Worm (Caenorhabditis elegans) whole organism, L3 larva: ENCODE measurements around the gene slc-25A21.

Experiments used
- R02D3.7 ChIP-seq: fragments of 150-350 bp; optimal IDR thresholded peaks from 2 replicates; lab custom pipeline; 2014; ENCODE audit warnings: missing biosample characterization, missing genetic modification characterization
- aly-2 ChIP-seq: fragments of 150-350 bp; optimal IDR thresholded peaks from 2 replicates; lab custom pipeline; 2014; ENCODE audit warnings: missing biosample characterization, missing genetic modification characterization
- ceh-16 ChIP-seq: sonication (generic microtip); optimal IDR thresholded peaks from 2 replicates; lab custom pipeline; 2017; ENCODE audit warnings: missing biosample characterization, missing genetic modification characterization
- ceh-28 ChIP-seq: fragments of 150-350 bp; optimal IDR thresholded peaks from 2 replicates; lab custom pipeline; 2014; ENCODE audit warnings: missing biosample characterization, missing genetic modification reagents, missing genetic modification characterization
- ceh-82 ChIP-seq: fragments of 150-350 bp; optimal IDR thresholded peaks from 2 replicates; lab custom pipeline; 2014; ENCODE audit warnings: missing biosample characterization, missing genetic modification characterization
- ceh-9 ChIP-seq: sonication (generic microtip); optimal IDR thresholded peaks from 2 replicates; lab custom pipeline; 2018; ENCODE audit warnings: missing biosample characterization, missing genetic modification characterization
- elt-2 ChIP-seq: sonication (generic microtip); optimal IDR thresholded peaks from 2 replicates; lab custom pipeline; 2016; ENCODE audit warnings: missing genetic modification reagents, mild to moderate bottlenecking, missing genetic modification characterization, missing compliant biosample characterization
- elt-3 ChIP-seq, 3 experiments: fragments of 150-350 bp in 1 of 3; sonication (generic microtip) in 2 of 3; optimal IDR thresholded peaks; 2 replicates in 2 of 3; 4 replicates in 1 of 3; lab custom pipeline; 2014 to 2017; ENCODE audit warnings: missing biosample characterization in 3 of 3, missing genetic modification characterization in 3 of 3
- eor-1 ChIP-seq, 2 experiments: fragments of 150-350 bp; optimal IDR thresholded peaks; 2 replicates each; lab custom pipeline; 2014 to 2018; ENCODE audit warnings: missing biosample characterization in 2 of 2, missing genetic modification characterization in 2 of 2
- fkh-2 ChIP-seq: fragments of 150-350 bp; optimal IDR thresholded peaks from 2 replicates; lab custom pipeline; 2014; ENCODE audit warnings: missing biosample characterization, missing genetic modification reagents, missing genetic modification characterization
- fos-1 ChIP-seq: fragments of 150-350 bp; optimal IDR thresholded peaks from 2 replicates; lab custom pipeline; 2014; ENCODE audit warnings: missing biosample characterization, missing genetic modification characterization
- hmg-11 ChIP-seq: sonication (generic microtip); optimal IDR thresholded peaks from 2 replicates; lab custom pipeline; 2016; ENCODE audit warnings: missing genetic modification characterization, missing compliant biosample characterization
- jun-1 ChIP-seq: fragments of 150-350 bp; optimal IDR thresholded peaks from 2 replicates; lab custom pipeline; 2014; ENCODE audit warnings: missing biosample characterization, missing genetic modification reagents, missing genetic modification characterization
- lin-15B ChIP-seq: fragments of 150-350 bp; optimal IDR thresholded peaks from 2 replicates; lab custom pipeline; 2014; ENCODE audit warnings: missing biosample characterization, missing genetic modification characterization
- lsy-12 ChIP-seq: sonication (generic microtip); optimal IDR thresholded peaks from 2 replicates; lab custom pipeline; 2016; ENCODE audit warnings: mild to moderate bottlenecking, missing genetic modification characterization, missing compliant biosample characterization
- mml-1 ChIP-seq: fragments of 150-350 bp; sonication (generic microtip); optimal IDR thresholded peaks from 3 replicates; lab custom pipeline; 2014; ENCODE audit warnings: missing biosample characterization, missing genetic modification characterization
- nfya-1 ChIP-seq: sonication (generic microtip); optimal IDR thresholded peaks from 2 replicates; lab custom pipeline; 2017; ENCODE audit warnings: missing genetic modification characterization, mild to moderate bottlenecking, missing compliant biosample characterization, antibody characterized with exemption, moderate library complexity; ENCODE audit not compliant: insufficient read depth
- nhr-11 ChIP-seq: fragments of 150-350 bp; optimal IDR thresholded peaks from 2 replicates; lab custom pipeline; 2014; ENCODE audit warnings: missing biosample characterization, missing genetic modification characterization
- nhr-12 ChIP-seq: fragments of 150-350 bp; optimal IDR thresholded peaks from 2 replicates; lab custom pipeline; 2014; ENCODE audit warnings: missing biosample characterization, missing genetic modification characterization
- nhr-237 ChIP-seq: fragments of 150-350 bp; optimal IDR thresholded peaks from 2 replicates; lab custom pipeline; 2014; ENCODE audit warnings: missing biosample characterization, missing genetic modification characterization
- nhr-25 ChIP-seq: sonication (generic microtip); optimal IDR thresholded peaks from 2 replicates; lab custom pipeline; 2017; ENCODE audit warnings: missing biosample characterization, missing genetic modification characterization
- nhr-28 ChIP-seq: fragments of 150-350 bp; optimal IDR thresholded peaks from 2 replicates; lab custom pipeline; 2014; ENCODE audit warnings: missing biosample characterization, missing genetic modification characterization
- nhr-43 ChIP-seq: sonication (generic microtip); optimal IDR thresholded peaks from 2 replicates; lab custom pipeline; 2016; ENCODE audit warnings: mild to moderate bottlenecking, missing genetic modification characterization, missing compliant biosample characterization; ENCODE audit not compliant: poor library complexity, severe bottlenecking
- nhr-76 ChIP-seq: fragments of 150-350 bp; sonication (generic microtip); optimal IDR thresholded peaks from 5 replicates; lab custom pipeline; 2014; ENCODE audit warnings: missing biosample characterization, missing genetic modification characterization
- nhr-77 ChIP-seq: fragments of 150-350 bp; optimal IDR thresholded peaks from 2 replicates; lab custom pipeline; 2014; ENCODE audit warnings: missing biosample characterization, missing genetic modification characterization
- pha-4 ChIP-seq: fragments of 150-350 bp; optimal IDR thresholded peaks from 2 replicates; lab custom pipeline; 2014; ENCODE audit warnings: missing biosample characterization, missing genetic modification reagents, missing genetic modification characterization
- pqm-1 ChIP-seq: fragments of 150-350 bp; optimal IDR thresholded peaks from 2 replicates; lab custom pipeline; 2017; ENCODE audit warnings: missing biosample characterization, missing genetic modification characterization, inconsistent platforms
- sea-2 ChIP-seq: fragments of 150-350 bp; sonication (generic microtip); optimal IDR thresholded peaks from 4 replicates; lab custom pipeline; 2014; ENCODE audit warnings: missing biosample characterization, missing genetic modification reagents, missing genetic modification characterization
- skn-1 ChIP-seq: fragments of 150-350 bp; optimal IDR thresholded peaks from 2 replicates; lab custom pipeline; 2014; ENCODE audit warnings: missing biosample characterization, missing genetic modification characterization
- unc-39 ChIP-seq: sonication (generic microtip); optimal IDR thresholded peaks from 4 replicates; lab custom pipeline; 2017; ENCODE audit warnings: missing biosample characterization, missing genetic modification characterization
- unc-62 ChIP-seq: fragments of 150-350 bp; sonication (generic microtip); optimal IDR thresholded peaks from 4 replicates; lab custom pipeline; 2014; ENCODE audit warnings: missing biosample characterization, missing genetic modification reagents, missing genetic modification characterization
- ztf-4 ChIP-seq: fragments of 150-350 bp; optimal IDR thresholded peaks from 2 replicates; lab custom pipeline; 2014; ENCODE audit warnings: missing biosample characterization, missing genetic modification characterization

slc-25A21 gene

DNA sequence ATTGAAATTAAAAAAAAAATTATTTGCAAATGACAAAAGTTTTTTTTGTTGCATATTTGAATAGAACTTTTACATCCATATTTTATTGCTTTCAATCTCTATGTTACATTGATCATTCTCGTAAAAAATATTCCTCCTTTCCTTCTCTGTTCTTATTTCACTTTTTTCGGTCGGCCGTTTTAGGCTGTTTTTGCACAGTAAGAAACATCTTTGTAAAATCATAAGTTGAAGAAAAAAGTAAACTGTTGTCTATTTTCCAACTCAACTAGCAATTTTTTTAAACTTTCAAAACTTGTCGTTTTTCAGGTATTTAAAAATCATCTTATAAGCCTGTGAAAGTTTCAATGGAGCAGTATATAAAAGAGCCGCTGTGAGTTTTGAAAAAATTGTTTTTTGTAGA lies 39.0 kb downstream of the slc-25A21 start, which contains the start of gene F23A7.5:
Gene F23A7.5 (plus strand): TSS at position 301 of the 400 bp plus-strand sequence.
- TF ChIP-seq nhr-28 (tag; lab: Kevin White, UChicago) = no peak
- no peak for TF ChIP-seq ztf-4 (tag; lab: Kevin White, UChicago)
- no peak for TF ChIP-seq skn-1 (tag; lab: Kevin White, UChicago)
- TF ChIP-seq eor-1 (tag; optimal IDR thresholded peaks at IDR 0.05; lab: Kevin White, UChicago) = no peak
- no peak for TF ChIP-seq mml-1 (tag; lab: Kevin White, UChicago)
- TF ChIP-seq ceh-16 (tag; lab: Kevin White, UChicago) = no peak
- no peak for TF ChIP-seq nhr-237
- no peak for TF ChIP-seq elt-3 (tag; optimal IDR thresholded peaks at IDR 0.05; lab: Kevin White, UChicago)
- TF ChIP-seq unc-39 (tag; lab: Kevin White, UChicago) = no peak
- TF ChIP-seq ceh-9 (tag; lab: Kevin White, UChicago) = no peak
- TF ChIP-seq pqm-1 = no peak
- TF ChIP-seq nhr-77 (tag; lab: Kevin White, UChicago) = no peak
- no peak for TF ChIP-seq nhr-25 (tag; lab: Kevin White, UChicago)
- no peak for TF ChIP-seq fos-1
- TF ChIP-seq R02D3.7 = no peak

DNA sequence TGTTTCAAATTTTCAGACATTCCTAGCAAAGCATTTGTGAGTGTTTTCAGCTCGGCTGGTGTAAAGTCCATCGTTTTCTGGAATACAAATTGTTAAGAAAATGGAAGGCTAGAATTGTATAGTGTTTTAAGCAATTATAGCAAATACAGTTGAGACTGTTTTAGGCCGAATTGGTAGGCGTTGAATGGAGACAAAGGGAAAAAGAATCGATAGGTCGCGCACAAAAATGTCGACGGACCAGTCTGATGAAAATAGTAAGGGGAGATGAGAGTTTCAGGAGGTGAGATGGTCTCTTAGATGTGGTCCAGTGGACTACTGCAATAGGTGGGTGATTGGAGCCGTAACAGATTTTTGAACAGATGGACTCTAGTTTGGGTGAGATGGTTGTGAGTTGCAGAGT lies 51.0 kb downstream of the slc-25A21 start:
- TF ChIP-seq lin-15B (tag; lab: Kevin White, UChicago) = no peak
- TF ChIP-seq elt-2 (tag; lab: Kevin White, UChicago) = no peak
- TF ChIP-seq lsy-12 = no peak
- TF ChIP-seq pha-4 (tag; lab: Kevin White, UChicago) = no peak
- no peak for TF ChIP-seq ceh-28 (tag; lab: Kevin White, UChicago)

DNA sequence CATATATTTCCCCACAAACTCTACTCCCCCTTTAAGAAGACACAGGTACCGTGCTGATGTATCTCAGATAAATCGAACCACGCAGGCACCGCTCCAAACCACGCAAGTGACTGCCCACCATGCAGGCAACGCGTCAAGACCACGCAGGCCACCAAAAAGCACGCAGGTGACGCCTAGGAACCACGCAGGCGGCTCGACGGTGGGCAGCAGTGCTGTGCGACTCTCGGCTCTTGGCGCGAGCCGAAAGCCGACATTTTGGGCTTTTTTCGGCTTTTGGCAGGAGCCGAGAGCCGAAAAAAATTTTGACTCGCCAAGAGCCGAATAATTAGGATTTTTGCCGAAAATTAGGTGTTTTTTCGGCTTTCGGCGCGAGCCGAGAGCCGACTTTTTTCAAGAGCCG lies 53.5 kb downstream of the slc-25A21 start:
- TF ChIP-seq lin-15B (tag; lab: Kevin White, UChicago) = no peak
- TF ChIP-seq elt-2 (tag; lab: Kevin White, UChicago) = no peak
- TF ChIP-seq aly-2 (tag; lab: Kevin White, UChicago) = no peak
- TF ChIP-seq ceh-9 (tag; lab: Kevin White, UChicago) = no peak
- TF ChIP-seq fkh-2 (tag; lab: Kevin White, UChicago) = no peak
- no peak for TF ChIP-seq nhr-76 (tag; lab: Kevin White, UChicago)
- no peak for TF ChIP-seq ztf-4 (tag; lab: Kevin White, UChicago)
- TF ChIP-seq nhr-28 (tag; lab: Kevin White, UChicago) = no peak
- no peak for TF ChIP-seq R02D3.7
- TF ChIP-seq unc-62 (GFP tag; lab: Kevin White, UChicago) = no peak
- no peak for TF ChIP-seq nhr-43
- no peak for TF ChIP-seq nhr-11 (tag; lab: Kevin White, UChicago)
- no peak for TF ChIP-seq skn-1 (tag; lab: Kevin White, UChicago)
- no peak for TF ChIP-seq nhr-12 (tag; lab: Kevin White, UChicago)
- no peak for TF ChIP-seq nfya-1 (tag; lab: Kevin White, UChicago)
- no peak for TF ChIP-seq jun-1 (tag; lab: Kevin White, UChicago)
- TF ChIP-seq ceh-82 (tag; lab: Kevin White, UChicago) = no peak
- no peak for TF ChIP-seq hmg-11 (tag; lab: Kevin White, UChicago)
- no peak for TF ChIP-seq sea-2 (GFP tag; lab: Kevin White, UChicago)
- TF ChIP-seq fos-1 = no peak
